Worm (Caenorhabditis elegans): ENCODE measurements around the gene C14A6.8.

- TF ChIP-seq unc-62 (GFP tag; optimal IDR thresholded peaks at IDR 0.05) (no peak), ceh-40 (GFP tag; IDR thresholded peaks at IDR 0.05) (no peak), hlh-26 (GFP tag; conservative IDR thresholded peaks at IDR 0.05) (no peak), B0019.2 (GFP tag; conservative IDR thresholded peaks at IDR 0.05) (no peak), ztf-26 (tag; optimal IDR thresholded peaks at IDR 0.05) (no peak), cebp-2 (GFP tag; IDR thresholded peaks at IDR 0.05) (no peak)
Observed at ce11 chrV:18168266-18168665, 3.2 kb downstream of the C14A6.8 start, which contains the start of gene C14A6.7.
